Fruit fly (Drosophila melanogaster) whole organism, prepupa: Measurements from ENCODE around the gene dhd.

Experiments used
- CG10631 ChIP-seq: fragments of 200-800 bp; sonication (Bioruptor generic); optimal IDR thresholded peaks from 2 replicates; lab custom pipeline; 2016; ENCODE audit warnings: missing biosample characterization, missing genetic modification characterization
- CG3919 ChIP-seq: fragments of 200-800 bp; sonication (Bioruptor generic); optimal IDR thresholded peaks from 3 replicates; lab custom pipeline; 2016; ENCODE audit warnings: missing biosample characterization, missing genetic modification characterization
- CG4318 ChIP-seq: fragments of 200-800 bp; sonication (Bioruptor generic); optimal IDR thresholded peaks from 3 replicates; lab custom pipeline; 2017; ENCODE audit warnings: missing biosample characterization, mild to moderate bottlenecking, missing genetic modification characterization
- Eip75B ChIP-seq: fragments of 200-800 bp; sonication (Bioruptor generic); optimal IDR thresholded peaks from 3 replicates; lab custom pipeline; 2016; ENCODE audit warnings: missing biosample characterization, missing genetic modification characterization
- Ets96B ChIP-seq: fragments of 200-800 bp; optimal IDR thresholded peaks from 2 replicates; lab custom pipeline; 2019; ENCODE audit warnings: missing biosample characterization, mild to moderate bottlenecking, missing genetic modification characterization, moderate library complexity
- esn ChIP-seq: fragments of 200-800 bp; sonication (Bioruptor generic); optimal IDR thresholded peaks from 2 replicates; lab custom pipeline; 2016; ENCODE audit warnings: missing biosample characterization, mild to moderate bottlenecking, missing genetic modification characterization, moderate library complexity
- fd59A ChIP-seq: fragments of 200-800 bp; sonication (Bioruptor generic); optimal IDR thresholded peaks from 2 replicates; lab custom pipeline; 2017; ENCODE audit warnings: missing biosample characterization, mild to moderate bottlenecking, missing genetic modification characterization, missing genetic modification reagents
- lz ChIP-seq: fragments of 200-800 bp; sonication (Bioruptor generic); optimal IDR thresholded peaks from 3 replicates; lab custom pipeline; 2016; ENCODE audit warnings: missing biosample characterization, missing genetic modification characterization
- pdm3 ChIP-seq: fragments of 200-800 bp; sonication (Bioruptor generic); optimal IDR thresholded peaks from 3 replicates; lab custom pipeline; 2016; ENCODE audit warnings: missing biosample characterization, missing genetic modification characterization

DNA sequence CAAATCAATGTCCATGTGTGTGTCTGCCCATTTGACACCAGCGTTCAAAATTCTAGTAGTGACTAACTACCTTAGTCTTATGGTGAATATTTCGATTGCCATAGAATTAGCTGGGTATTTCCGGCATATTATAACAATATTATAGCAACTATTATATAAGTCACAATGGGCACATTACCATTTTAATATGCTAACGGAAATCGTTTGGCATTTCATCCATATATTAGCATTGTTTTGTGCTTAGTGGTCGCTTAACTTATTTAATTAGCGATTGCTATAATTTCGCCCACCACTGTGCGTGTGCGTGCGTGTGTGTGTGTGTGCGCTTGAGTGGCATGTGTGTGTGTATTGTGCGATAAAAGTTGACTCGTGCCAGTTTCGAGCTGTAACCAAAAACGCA, 24.8 kb downstream of the dhd start:
- TF ChIP-seq Eip75B (GFP tag; lab: Kevin White, UChicago) = no peak
- peak; percentile 73 for TF ChIP-seq lz (GFP tag; lab: Kevin White, UChicago)
- TF ChIP-seq esn (GFP tag; lab: Kevin White, UChicago) = peak; percentile 78
- peak; percentile 21 for TF ChIP-seq Ets96B
- peak; percentile 62 for TF ChIP-seq pdm3 (GFP tag; lab: Kevin White, UChicago)
- peak; percentile 28 for TF ChIP-seq CG10631 (GFP tag; lab: Kevin White, UChicago)
- TF ChIP-seq CG4318 = peak; percentile 16
- TF ChIP-seq fd59A (GFP tag; lab: Kevin White, UChicago) = peak; percentile 26
- TF ChIP-seq CG3919 = peak; percentile 54
